Fruit fly (Drosophila melanogaster) whole organism, prepupa: ENCODE results near the gene Hs3st-B.

Source experiments
- Blimp-1 ChIP-seq: fragments of 200-800 bp; sonication (Bioruptor generic); optimal IDR thresholded peaks from 3 replicates; lab custom pipeline; 2017; ENCODE audit warnings: missing biosample characterization, missing genetic modification characterization, mild to moderate bottlenecking, moderate library complexity, missing genetic modification reagents
- CG10631 ChIP-seq: fragments of 200-800 bp; sonication (Bioruptor generic); optimal IDR thresholded peaks from 2 replicates; lab custom pipeline; 2016; ENCODE audit warnings: missing biosample characterization, missing genetic modification characterization
- CG10669 ChIP-seq: fragments of 200-800 bp; sonication (Bioruptor generic); optimal IDR thresholded peaks from 3 replicates; lab custom pipeline; 2018; ENCODE audit warnings: missing biosample characterization, mild to moderate bottlenecking, missing genetic modification characterization, moderate library complexity
- CG11294 ChIP-seq: fragments of 200-800 bp; sonication (Bioruptor generic); IDR thresholded peaks from 2 replicates; pipeline ENCODE4 v1.3.6; 2022; ENCODE audit warnings: missing biosample characterization, missing genetic modification characterization
- CG11762 ChIP-seq: fragments of 200-800 bp; sonication (Bioruptor generic); optimal IDR thresholded peaks from 3 replicates; lab custom pipeline; 2016; ENCODE audit warnings: missing biosample characterization, missing genetic modification characterization; ENCODE audit not compliant: insufficient read depth
- CG11902 ChIP-seq: fragments of 200-800 bp; sonication (Bioruptor generic); optimal IDR thresholded peaks from 3 replicates; lab custom pipeline; 2016; ENCODE audit warnings: missing biosample characterization, missing genetic modification characterization
- CG16779 ChIP-seq: fragments of 200-800 bp; sonication (Bioruptor generic); optimal IDR thresholded peaks from 3 replicates; lab custom pipeline; 2017; ENCODE audit warnings: missing biosample characterization, mild to moderate bottlenecking, missing genetic modification characterization
- CG3032 ChIP-seq: fragments of 200-800 bp; optimal IDR thresholded peaks from 2 replicates; lab custom pipeline; 2019; ENCODE audit warnings: missing biosample characterization, mild to moderate bottlenecking, missing genetic modification characterization, moderate library complexity
- CG31627 ChIP-seq: fragments of 200-800 bp; sonication (Bioruptor generic); optimal IDR thresholded peaks from 3 replicates; lab custom pipeline; 2016; ENCODE audit warnings: missing biosample characterization, missing genetic modification characterization
- CG34406 ChIP-seq: fragments of 200-800 bp; sonication (Bioruptor generic); optimal IDR thresholded peaks from 3 replicates; lab custom pipeline; 2016; ENCODE audit warnings: missing biosample characterization, missing genetic modification characterization
- CG3919 ChIP-seq: fragments of 200-800 bp; sonication (Bioruptor generic); optimal IDR thresholded peaks from 3 replicates; lab custom pipeline; 2016; ENCODE audit warnings: missing biosample characterization, missing genetic modification characterization
- CG4318 ChIP-seq: fragments of 200-800 bp; sonication (Bioruptor generic); optimal IDR thresholded peaks from 3 replicates; lab custom pipeline; 2017; ENCODE audit warnings: missing biosample characterization, mild to moderate bottlenecking, missing genetic modification characterization
- CG6163 ChIP-seq: fragments of 200-800 bp; sonication (Bioruptor generic); IDR thresholded peaks from 3 replicates; pipeline ENCODE4 v1.3.6; 2022; ENCODE audit warnings: missing biosample characterization, missing genetic modification characterization
- CG6276 ChIP-seq: fragments of 200-800 bp; sonication (Bioruptor generic); optimal IDR thresholded peaks from 2 replicates; lab custom pipeline; 2017; ENCODE audit warnings: missing biosample characterization, mild to moderate bottlenecking, missing genetic modification characterization
- CG6854 ChIP-seq: fragments of 200-800 bp; sonication (Bioruptor generic); optimal IDR thresholded peaks from 2 replicates; lab custom pipeline; 2017; ENCODE audit warnings: missing biosample characterization, mild to moderate bottlenecking, missing genetic modification characterization
- CG7368 ChIP-seq: fragments of 200-800 bp; sonication (Bioruptor generic); optimal IDR thresholded peaks from 3 replicates; lab custom pipeline; 2016; ENCODE audit warnings: missing biosample characterization, missing genetic modification characterization
- CG8319 ChIP-seq: fragments of 200-800 bp; sonication (Bioruptor generic); optimal IDR thresholded peaks from 3 replicates; lab custom pipeline; 2016; ENCODE audit warnings: missing biosample characterization, missing genetic modification characterization
- CG8632 ChIP-seq: fragments of 200-800 bp; sonication (Bioruptor generic); optimal IDR thresholded peaks from 3 replicates; lab custom pipeline; 2016; ENCODE audit warnings: missing biosample characterization, missing genetic modification characterization
- CG9139 ChIP-seq: fragments of 200-800 bp; sonication (Bioruptor generic); optimal IDR thresholded peaks from 3 replicates; lab custom pipeline; 2017; ENCODE audit warnings: missing biosample characterization, mild to moderate bottlenecking, missing genetic modification characterization
- Eip75B ChIP-seq: fragments of 200-800 bp; sonication (Bioruptor generic); optimal IDR thresholded peaks from 3 replicates; lab custom pipeline; 2016; ENCODE audit warnings: missing biosample characterization, missing genetic modification characterization
- Eip78C ChIP-seq: fragments of 200-800 bp; sonication (Bioruptor generic); peaks from one replicate; lab custom pipeline; 2016; ENCODE audit warnings: missing biosample characterization, missing genetic modification characterization
- Eip93F ChIP-seq: fragments of 200-800 bp; sonication (Bioruptor generic); optimal IDR thresholded peaks from 2 replicates; lab custom pipeline; 2016; ENCODE audit warnings: missing biosample characterization, mild to moderate bottlenecking, missing genetic modification characterization
- Ets96B ChIP-seq: fragments of 200-800 bp; optimal IDR thresholded peaks from 2 replicates; lab custom pipeline; 2019; ENCODE audit warnings: missing biosample characterization, mild to moderate bottlenecking, missing genetic modification characterization, moderate library complexity
- Gug ChIP-seq: fragments of 200-800 bp; sonication (Bioruptor generic); IDR thresholded peaks from 2 replicates; pipeline ENCODE4 v1.3.6; 2022; ENCODE audit warnings: missing biosample characterization, missing genetic modification characterization
- Hr39 ChIP-seq: fragments of 200-800 bp; sonication (Bioruptor generic); optimal IDR thresholded peaks from 2 replicates; lab custom pipeline; 2016; ENCODE audit warnings: missing biosample characterization, missing genetic modification characterization
- Lpt ChIP-seq: fragments of 200-800 bp; sonication (Bioruptor generic); optimal IDR thresholded peaks from 3 replicates; lab custom pipeline; 2016; ENCODE audit warnings: missing biosample characterization, missing genetic modification characterization
- Met ChIP-seq: fragments of 200-800 bp; sonication (Bioruptor generic); optimal IDR thresholded peaks from 3 replicates; lab custom pipeline; 2016; ENCODE audit warnings: missing biosample characterization, missing genetic modification characterization
- OdsH ChIP-seq: fragments of 200-800 bp; sonication (Bioruptor generic); optimal IDR thresholded peaks from 3 replicates; lab custom pipeline; 2016; ENCODE audit warnings: missing biosample characterization, missing genetic modification characterization
- Smox ChIP-seq: fragments of 200-800 bp; sonication (Bioruptor generic); optimal IDR thresholded peaks from 3 replicates; lab custom pipeline; 2016; ENCODE audit warnings: missing biosample characterization, missing genetic modification characterization
- Sox102F ChIP-seq: fragments of 200-800 bp; sonication (Bioruptor generic); optimal IDR thresholded peaks from 2 replicates; lab custom pipeline; 2016; ENCODE audit warnings: missing biosample characterization, mild to moderate bottlenecking, missing genetic modification characterization
- achi ChIP-seq: fragments of 200-800 bp; sonication (Bioruptor generic); optimal IDR thresholded peaks from 3 replicates; lab custom pipeline; 2016; ENCODE audit warnings: missing biosample characterization, missing genetic modification characterization
- acj6 ChIP-seq: fragments of 200-800 bp; sonication (Bioruptor generic); optimal IDR thresholded peaks from 3 replicates; lab custom pipeline; 2016; ENCODE audit warnings: missing biosample characterization, missing genetic modification characterization
- cyc ChIP-seq: fragments of 200-800 bp; sonication (Bioruptor generic); optimal IDR thresholded peaks from 3 replicates; lab custom pipeline; 2016; ENCODE audit warnings: missing biosample characterization, missing genetic modification characterization
- dsx ChIP-seq: fragments of 200-800 bp; optimal IDR thresholded peaks from 3 replicates; lab custom pipeline; 2019; ENCODE audit warnings: missing biosample characterization, mild to moderate bottlenecking, missing genetic modification characterization, moderate library complexity; ENCODE audit not compliant: poor library complexity, severe bottlenecking
- eg ChIP-seq: fragments of 200-800 bp; sonication (Bioruptor generic); IDR thresholded peaks from 3 replicates; pipeline ENCODE4 v1.3.6; 2022; ENCODE audit warnings: missing biosample characterization, missing genetic modification characterization
- fd59A ChIP-seq: fragments of 200-800 bp; sonication (Bioruptor generic); optimal IDR thresholded peaks from 2 replicates; lab custom pipeline; 2017; ENCODE audit warnings: missing biosample characterization, mild to moderate bottlenecking, missing genetic modification characterization, missing genetic modification reagents
- fd85E ChIP-seq: fragments of 200-800 bp; sonication (Bioruptor generic); optimal IDR thresholded peaks from 3 replicates; lab custom pipeline; 2016; ENCODE audit warnings: missing biosample characterization, missing genetic modification characterization
- fkh ChIP-seq: fragments of 200-800 bp; sonication (Bioruptor generic); optimal IDR thresholded peaks from 3 replicates; lab custom pipeline; 2017; ENCODE audit warnings: missing biosample characterization, mild to moderate bottlenecking, missing genetic modification characterization, moderate library complexity
- lz ChIP-seq: fragments of 200-800 bp; sonication (Bioruptor generic); optimal IDR thresholded peaks from 3 replicates; lab custom pipeline; 2016; ENCODE audit warnings: missing biosample characterization, missing genetic modification characterization
- spab ChIP-seq: fragments of 200-800 bp; sonication (Bioruptor generic); optimal IDR thresholded peaks from 2 replicates; lab custom pipeline; 2017; ENCODE audit warnings: missing biosample characterization, mild to moderate bottlenecking, missing genetic modification characterization, missing genetic modification reagents
- ss ChIP-seq, 2 experiments: fragments of 200-800 bp; sonication (Bioruptor generic); optimal IDR thresholded peaks; 2 replicates in 1 of 2; 3 replicates in 1 of 2; lab custom pipeline; 2017 to 2018; ENCODE audit warnings: mild to moderate bottlenecking in 2 of 2, missing biosample characterization in 2 of 2, missing genetic modification characterization in 2 of 2, moderate library complexity in 1 of 2
- svp ChIP-seq: fragments of 200-800 bp; sonication (Bioruptor generic); peaks from one replicate; lab custom pipeline; 2016; ENCODE audit warnings: missing biosample characterization, missing genetic modification characterization
- topi ChIP-seq: fragments of 200-800 bp; sonication (Bioruptor generic); optimal IDR thresholded peaks from 3 replicates; lab custom pipeline; 2016; ENCODE audit warnings: missing biosample characterization, missing genetic modification characterization
- vri ChIP-seq: fragments of 200-800 bp; sonication (Bioruptor generic); optimal IDR thresholded peaks from 3 replicates; lab custom pipeline; 2016; ENCODE audit warnings: missing biosample characterization, mild to moderate bottlenecking, missing genetic modification characterization

The Hs3st-B gene

dm6 chrX:19220415-19220814 lies 28.0 kb upstream of the Hs3st-B start, which contains the start of gene CG7884 (continued):
- TF ChIP-seq Eip75B (no peak), vri (no peak), CG4318 (no peak), fkh (GFP tag; lab: Kevin White, UChicago) (no peak), topi (GFP tag; lab: Kevin White, UChicago) (no peak), Hr39 (GFP tag; lab: Kevin White, UChicago) (no peak), CG10631 (GFP tag; lab: Kevin White, UChicago) (no peak), CG6854 (GFP tag; lab: Kevin White, UChicago) (peak; percentile 59), CG6276 (GFP tag; lab: Kevin White, UChicago) (no peak), CG8319 (GFP tag; lab: Kevin White, UChicago) (no peak), Lpt (GFP tag; lab: Kevin White, UChicago) (no peak), CG6163 (peak; percentile 51; the same call in 1 of the 3 replicates), svp (GFP tag; lab: Kevin White, UChicago) (no peak), achi (no peak), Met (GFP tag; lab: Kevin White, UChicago) (peak; percentile 20), CG16779 (tag; lab: Kevin White, UChicago) (no peak), lz (GFP tag; lab: Kevin White, UChicago) (no peak), Gug (GFP tag; lab: Robert Waterston, UW) (no peak), CG11762 (GFP tag; lab: Kevin White, UChicago) (no peak), CG10669 (GFP tag; lab: Kevin White, UChicago) (no peak), CG8632 (GFP tag; lab: Kevin White, UChicago) (no peak), CG3919 (GFP tag; lab: Kevin White, UChicago) (peak; percentile 7), Eip93F (GFP tag; lab: Kevin White, UChicago) (no peak), dsx (peak; percentile 48), CG7368 (no peak)

DNA sequence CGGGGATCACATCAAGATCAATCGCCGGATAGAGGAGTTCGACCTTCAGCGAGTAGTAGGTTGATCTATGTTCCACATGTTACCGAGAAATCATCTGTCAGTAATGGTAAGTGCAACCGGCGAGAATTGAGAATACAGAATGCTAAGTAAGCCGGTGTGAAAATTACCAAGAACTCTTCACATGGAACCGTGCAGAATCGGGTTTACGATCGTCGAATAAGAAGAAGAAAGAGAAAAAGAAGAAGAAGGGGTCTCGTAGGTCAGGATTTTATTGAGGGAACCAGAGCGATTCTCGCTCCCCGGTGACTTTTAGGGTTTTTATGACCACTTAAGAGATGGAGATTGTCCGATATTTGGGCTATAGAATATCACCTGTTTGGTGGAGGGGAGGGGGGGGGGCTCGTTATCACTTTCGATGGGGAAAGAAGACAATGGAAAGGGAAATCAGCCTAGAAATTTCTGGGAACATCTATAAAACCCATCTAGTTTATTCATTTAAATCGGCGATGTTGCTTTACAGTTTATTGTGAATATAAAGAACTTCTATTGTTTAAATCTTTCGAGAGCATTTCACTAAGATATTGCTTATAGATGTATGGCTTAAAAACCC lies 27.4 kb upstream of the Hs3st-B start:
- TF ChIP-seq topi (GFP tag; lab: Kevin White, UChicago) (no peak), svp (GFP tag; lab: Kevin White, UChicago) (peak; percentile 47), Blimp-1 (GFP tag; lab: Kevin White, UChicago) (no peak)
- TF ChIP-seq, all 60 proteins: peak for 1

dm6 chrX:19224580-19225303 lies 23.7 kb upstream of the Hs3st-B start:
- peak; percentile 65 for TF ChIP-seq CG3032 (tag; lab: Kevin White, UChicago)
- TF ChIP-seq CG4318: peak; percentile 75
- no peak for TF ChIP-seq CG9139 (GFP tag; lab: Kevin White, UChicago)
- TF ChIP-seq ss (GFP tag; optimal IDR thresholded peaks at IDR 0.05; lab: Kevin White, UChicago): peak in 1 of 2 experiments; percentile 70
- peak; percentile 34 for TF ChIP-seq Smox (GFP tag; lab: Kevin White, UChicago)
- TF ChIP-seq acj6 (GFP tag; lab: Kevin White, UChicago): peak; percentile 46
- TF ChIP-seq fd85E (GFP tag; lab: Kevin White, UChicago): no peak
- TF ChIP-seq CG34406 (GFP tag; lab: Kevin White, UChicago): peak; percentile 71
- peak; percentile 18 for TF ChIP-seq Met (GFP tag; lab: Kevin White, UChicago)
- TF ChIP-seq fd59A (GFP tag; lab: Kevin White, UChicago): peak; percentile 39
- no peak for TF ChIP-seq Hr39 (GFP tag; lab: Kevin White, UChicago)
- TF ChIP-seq fkh (GFP tag; lab: Kevin White, UChicago): no peak
- TF ChIP-seq topi (GFP tag; lab: Kevin White, UChicago): peak; percentile 41
- TF ChIP-seq svp (GFP tag; lab: Kevin White, UChicago): no peak
- no peak for TF ChIP-seq CG6163
- peak; percentile 71 for TF ChIP-seq CG10631 (GFP tag; lab: Kevin White, UChicago)
- no peak for TF ChIP-seq Eip93F (GFP tag; lab: Kevin White, UChicago)
- peak; percentile 37 for TF ChIP-seq Eip75B
- no peak for TF ChIP-seq cyc (GFP tag; lab: Kevin White, UChicago)
- TF ChIP-seq Blimp-1 (GFP tag; lab: Kevin White, UChicago): no peak
- TF ChIP-seq CG11902 (GFP tag; lab: Kevin White, UChicago): no peak
- TF ChIP-seq Ets96B: peak; percentile 56
- TF ChIP-seq CG6276 (GFP tag; lab: Kevin White, UChicago): peak; percentile 62
- peak; percentile 32 for TF ChIP-seq CG11762 (GFP tag; lab: Kevin White, UChicago)
- TF ChIP-seq eg (GFP tag; lab: Robert Waterston, UW): 0 out of 3 replicates have a peak, but pooled peaks have one; percentile 27
- peak; percentile 46 for TF ChIP-seq spab (GFP tag; lab: Kevin White, UChicago)
- TF ChIP-seq CG11294 (GFP tag; lab: Robert Waterston, UW): no peak
- TF ChIP-seq Sox102F (GFP tag; lab: Kevin White, UChicago): no peak
- TF ChIP-seq OdsH (GFP tag; lab: Kevin White, UChicago): peak; percentile 54
- TF ChIP-seq Eip78C: peak; percentile 89
- TF ChIP-seq CG31627 (GFP tag; lab: Kevin White, UChicago): no peak
